Worm (Caenorhabditis elegans) whole organism, midembryonic: ENCODE results near the gene T22B7.7.

ENCODE experiments used
- T22C8.4 ChIP-seq: fragments of 200-800 bp; sonication (Bioruptor generic); IDR thresholded peaks from 2 replicates; pipeline ENCODE4 v1.3.6; 2022; ENCODE audit warnings: missing genetic modification characterization, missing compliant biosample characterization
- cog-1 ChIP-seq: sonication (generic microtip); optimal IDR thresholded peaks from 2 replicates; lab custom pipeline; 2016; ENCODE audit warnings: missing genetic modification characterization, missing compliant biosample characterization
- flt-1 ChIP-seq: fragments of 200-800 bp; sonication (Bioruptor generic); IDR thresholded peaks from 2 replicates; pipeline ENCODE4 v1.3.6; 2022; ENCODE audit warnings: missing genetic modification characterization, missing compliant biosample characterization
- klf-2 ChIP-seq: fragments of 200-800 bp; sonication (Bioruptor generic); conservative IDR thresholded peaks from 2 replicates; pipeline ENCODE4 v1.3.6; 2022; ENCODE audit warnings: missing genetic modification reagents, missing genetic modification characterization, missing compliant biosample characterization
- med-1 ChIP-seq: sonication (generic microtip); optimal IDR thresholded peaks from 2 replicates; lab custom pipeline; 2017; ENCODE audit warnings: missing genetic modification characterization, mild to moderate bottlenecking, missing compliant biosample characterization, antibody characterized with exemption, missing genetic modification reagents; ENCODE audit not compliant: insufficient read depth
- ref-1 ChIP-seq: fragments of 200-800 bp; sonication (Bioruptor generic); conservative IDR thresholded peaks from 2 replicates; pipeline ENCODE4 v1.3.6; 2022; ENCODE audit warnings: missing genetic modification reagents, missing genetic modification characterization, missing compliant biosample characterization
- tab-1 ChIP-seq: fragments of 200-800 bp; sonication (Bioruptor generic); IDR thresholded peaks from 2 replicates; pipeline ENCODE4 v1.3.6; 2022; ENCODE audit warnings: missing genetic modification characterization, missing compliant biosample characterization
- ztf-23 ChIP-seq: fragments of 200-800 bp; sonication (Bioruptor generic); IDR thresholded peaks from 2 replicates; pipeline ENCODE4 v1.3.6; 2022; ENCODE audit warnings: missing genetic modification reagents, missing genetic modification characterization, missing compliant biosample characterization
- ztf-29 ChIP-seq: fragments of 200-800 bp; sonication (Bioruptor generic); IDR thresholded peaks from 2 replicates; pipeline ENCODE4 v1.3.6; 2022; ENCODE audit warnings: missing genetic modification reagents, missing genetic modification characterization, missing compliant biosample characterization

T22B7.7 gene

DNA sequence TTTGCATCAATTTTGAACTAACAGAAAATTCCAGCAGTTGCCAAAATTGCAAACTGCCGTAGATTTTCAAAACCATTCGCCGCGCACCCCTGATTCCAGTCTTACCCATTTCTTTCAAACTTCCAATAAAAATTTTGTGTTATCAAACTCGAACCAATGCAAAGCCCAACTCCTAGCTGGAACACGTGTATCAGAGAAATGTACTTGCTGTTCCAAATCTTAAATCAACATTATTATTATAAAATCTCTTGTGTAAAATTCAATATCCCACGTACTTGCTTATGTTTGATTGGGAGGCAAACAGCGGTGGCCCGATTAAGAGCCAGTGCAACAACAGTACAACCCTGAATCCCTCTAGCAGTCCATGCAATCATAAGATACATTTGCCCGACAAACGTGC lies 9.8 kb downstream of the T22B7.7 start:
- TF ChIP-seq med-1 (GFP tag; lab: Kevin White, UChicago) (no peak), tab-1 (GFP tag; lab: Robert Waterston, UW) (no peak), ztf-29 (no peak), flt-1 (GFP tag; lab: Robert Waterston, UW) (no peak), klf-2 (GFP tag; lab: Robert Waterston, UW) (no peak), ztf-23 (GFP tag; lab: Robert Waterston, UW) (no peak), ref-1 (no peak), cog-1 (no peak), T22C8.4 (no peak)

DNA sequence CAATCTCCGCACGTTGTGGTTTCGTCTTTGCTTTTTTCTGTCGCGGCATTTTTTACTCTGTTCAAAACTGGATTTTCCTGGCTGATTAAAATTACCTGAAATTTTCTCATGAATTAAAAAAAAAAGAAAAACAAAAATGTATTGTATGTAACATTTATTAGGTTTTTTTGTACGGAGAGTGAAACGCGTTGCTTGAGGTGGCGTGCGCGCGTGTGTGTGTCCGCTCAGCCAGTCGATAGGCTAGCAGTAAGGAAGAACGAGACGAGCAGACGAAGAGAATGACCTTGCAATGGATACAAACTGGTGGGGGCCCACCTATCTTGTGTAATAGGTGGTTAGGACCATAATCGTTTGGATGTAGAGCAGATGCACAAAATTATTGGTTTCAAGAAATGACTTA lies 12.6 kb downstream of the T22B7.7 start, which contains the start of gene T22B7.4:
TSS of gene T22B7.4 (minus strand) at position 101 of the 400 bp plus-strand sequence.
- TF ChIP-seq flt-1 (GFP tag; lab: Robert Waterston, UW), result no peak
- TF ChIP-seq T22C8.4, result no peak
- TF ChIP-seq med-1 (GFP tag; lab: Kevin White, UChicago), result no peak
- no peak for TF ChIP-seq cog-1
- no peak for TF ChIP-seq tab-1 (GFP tag; lab: Robert Waterston, UW)
- TF ChIP-seq ref-1, result no peak
- no peak for TF ChIP-seq ztf-29
- TF ChIP-seq klf-2 (GFP tag; lab: Robert Waterston, UW), result no peak
- TF ChIP-seq ztf-23 (GFP tag; lab: Robert Waterston, UW), result no peak

DNA sequence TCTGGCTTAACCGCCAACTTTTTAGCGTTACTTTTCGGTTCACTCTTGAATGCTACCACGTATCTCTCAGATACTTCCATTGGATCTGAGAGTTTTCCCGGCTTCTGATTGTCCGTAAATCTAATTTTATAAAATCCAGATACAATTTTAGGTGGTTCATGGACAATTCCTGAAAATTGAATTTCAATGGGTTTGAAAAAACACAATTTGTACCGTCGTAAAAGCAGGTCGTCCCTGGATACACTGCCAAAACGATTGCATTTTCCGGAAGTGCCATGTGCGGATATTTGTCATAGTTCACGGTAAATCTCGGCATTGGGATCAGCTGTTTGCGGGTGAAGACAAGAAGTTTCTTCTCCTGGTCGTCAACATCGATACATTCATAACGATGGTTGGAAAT lies 14.3 kb downstream of the T22B7.7 start:
- TF ChIP-seq ztf-23 (GFP tag; lab: Robert Waterston, UW), result no peak
- no peak for TF ChIP-seq ref-1
- TF ChIP-seq tab-1 (GFP tag; lab: Robert Waterston, UW), result no peak
- no peak for TF ChIP-seq med-1 (GFP tag; lab: Kevin White, UChicago)
- TF ChIP-seq flt-1 (GFP tag; lab: Robert Waterston, UW), result no peak
- no peak for TF ChIP-seq cog-1
- no peak for TF ChIP-seq ztf-29
- TF ChIP-seq T22C8.4, result no peak
- no peak for TF ChIP-seq klf-2 (GFP tag; lab: Robert Waterston, UW)

DNA sequence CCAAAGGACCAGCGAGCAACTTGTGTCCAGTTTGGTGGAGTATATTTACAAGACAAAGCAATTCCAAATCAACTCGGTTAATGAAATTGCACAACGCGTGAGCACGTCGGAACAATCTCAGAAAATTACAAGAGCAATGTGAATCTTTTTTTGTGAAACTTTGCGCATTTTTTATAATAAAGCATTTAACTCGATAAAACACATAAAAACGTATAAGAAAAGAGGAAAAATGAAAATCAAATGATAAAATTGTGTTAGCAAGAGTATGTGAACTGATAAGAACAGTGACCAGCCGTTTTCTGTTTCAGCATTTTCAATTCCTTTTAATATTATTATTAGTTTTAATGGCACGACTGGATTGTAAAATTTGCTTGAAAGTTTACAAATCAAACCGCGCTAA lies 22.2 kb downstream of the T22B7.7 start, which contains the start of gene T22B7.8:
TSS of gene T22B7.8 (plus strand) at position 301 of the 400 bp plus-strand sequence.
- TF ChIP-seq med-1 (GFP tag; lab: Kevin White, UChicago) (no peak), T22C8.4 (no peak), cog-1 (no peak), tab-1 (GFP tag; lab: Robert Waterston, UW) (no peak), ref-1 (no peak)

DNA sequence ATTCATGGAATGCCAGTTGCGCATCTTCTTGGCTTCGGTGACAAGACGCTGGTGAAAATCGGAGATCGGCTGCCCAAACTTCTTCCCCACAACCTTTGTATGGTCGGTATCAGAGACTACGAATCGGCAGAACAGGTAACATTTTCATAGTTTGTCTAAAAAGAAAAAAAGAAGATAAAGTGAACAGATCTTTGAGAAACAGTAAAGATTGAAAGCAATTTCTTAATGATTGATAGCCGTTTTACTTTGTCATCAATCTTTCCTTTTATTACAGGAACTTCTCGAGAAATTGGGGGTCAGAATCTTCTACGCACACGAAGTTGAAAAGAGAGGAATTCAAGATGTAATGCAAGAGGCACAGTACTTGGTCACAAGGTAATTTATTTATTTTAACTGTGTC lies 22.9 kb downstream of the T22B7.7 start:
- TF ChIP-seq tab-1 (GFP tag; lab: Robert Waterston, UW) (no peak), cog-1 (no peak), flt-1 (GFP tag; lab: Robert Waterston, UW) (no peak), klf-2 (GFP tag; lab: Robert Waterston, UW) (no peak), ztf-29 (no peak), ref-1 (no peak), med-1 (GFP tag; lab: Kevin White, UChicago) (no peak), ztf-23 (GFP tag; lab: Robert Waterston, UW) (no peak), T22C8.4 (no peak)

DNA sequence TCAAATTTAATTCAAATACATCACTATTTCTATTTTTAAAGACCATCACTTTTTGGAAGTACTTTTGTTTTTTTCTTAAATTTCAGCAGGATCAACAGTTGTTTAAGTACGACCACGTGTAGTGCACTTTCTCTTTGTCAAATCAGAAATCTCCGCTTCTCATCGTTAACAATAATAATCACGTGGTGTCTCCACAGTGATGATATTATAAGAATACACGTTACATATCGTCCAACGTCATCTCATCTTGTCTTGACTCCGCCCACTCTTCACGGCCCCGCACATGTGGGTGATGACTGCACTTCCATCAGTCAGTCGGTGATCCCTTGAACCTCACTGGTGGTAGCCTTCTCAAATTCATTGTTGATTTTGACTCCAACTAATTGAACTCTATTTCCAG lies 23.9 kb downstream of the T22B7.7 start, which contains the start of gene argn-1:
TSS of gene argn-1 (plus strand) at position 83 of the 400 bp plus-strand sequence.
- TF ChIP-seq ref-1, result no peak
- no peak for TF ChIP-seq med-1 (GFP tag; lab: Kevin White, UChicago)
- TF ChIP-seq cog-1, result no peak
- no peak for TF ChIP-seq ztf-29
- no peak for TF ChIP-seq flt-1 (GFP tag; lab: Robert Waterston, UW)
- no peak for TF ChIP-seq T22C8.4
- TF ChIP-seq tab-1 (GFP tag; lab: Robert Waterston, UW), result no peak
- no peak for TF ChIP-seq ztf-23 (GFP tag; lab: Robert Waterston, UW)
- no peak for TF ChIP-seq klf-2 (GFP tag; lab: Robert Waterston, UW)

DNA sequence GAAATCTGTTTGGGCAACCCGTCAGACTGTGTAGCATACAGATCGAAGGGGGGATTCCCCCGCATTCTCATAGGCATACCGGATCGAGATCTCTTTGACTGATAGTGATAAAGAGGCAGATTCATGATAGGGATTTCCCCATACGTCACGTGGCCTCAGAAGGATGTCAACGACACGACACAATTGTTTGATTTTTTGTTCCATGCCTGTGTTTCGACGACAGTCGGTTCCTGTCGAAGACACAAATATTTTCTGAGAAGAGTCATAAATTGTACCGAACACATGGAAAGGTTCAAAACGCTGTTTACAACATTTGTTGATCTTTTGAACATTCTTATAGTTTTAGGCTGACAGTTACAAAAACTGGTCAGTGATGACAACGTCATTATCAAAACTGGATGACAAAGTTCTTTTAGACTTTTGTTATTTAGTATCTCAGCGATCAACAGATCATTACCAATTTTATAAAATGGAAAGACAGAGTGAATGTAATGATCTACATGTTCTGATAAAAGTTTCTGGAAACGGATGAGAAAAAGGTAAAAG lies 25.4 kb downstream of the T22B7.7 start:
- TF ChIP-seq cog-1, result no peak
- no peak for TF ChIP-seq med-1 (GFP tag; lab: Kevin White, UChicago)
- TF ChIP-seq ztf-29, result no peak
- no peak for TF ChIP-seq ref-1
- no peak for TF ChIP-seq ztf-23 (GFP tag; lab: Robert Waterston, UW)
- no peak for TF ChIP-seq tab-1 (GFP tag; lab: Robert Waterston, UW)
- TF ChIP-seq T22C8.4, result no peak
- TF ChIP-seq klf-2 (GFP tag; lab: Robert Waterston, UW), result no peak
- TF ChIP-seq flt-1 (GFP tag; lab: Robert Waterston, UW), result no peak

DNA sequence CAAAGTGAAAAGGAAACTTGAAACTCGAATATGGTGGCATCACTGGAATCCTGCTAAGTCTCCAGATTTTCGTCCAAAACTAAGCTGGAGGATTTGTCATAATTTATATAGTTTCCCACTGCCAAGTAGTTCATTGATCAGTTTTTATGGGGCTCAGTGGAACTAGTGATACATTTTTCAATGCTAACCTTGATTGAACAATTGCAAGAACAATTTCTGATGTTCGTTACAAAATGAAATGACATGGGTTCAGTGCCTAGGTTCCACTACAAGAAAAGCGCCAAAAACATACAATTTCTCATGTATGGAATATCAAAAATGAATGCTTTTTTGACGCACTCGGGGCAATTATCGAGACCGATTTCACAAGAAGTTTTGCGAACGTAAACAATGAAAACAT lies 32.1 kb downstream of the T22B7.7 start:
- TF ChIP-seq ztf-29 (no peak), tab-1 (GFP tag; lab: Robert Waterston, UW) (no peak), med-1 (GFP tag; lab: Kevin White, UChicago) (no peak), ztf-23 (GFP tag; lab: Robert Waterston, UW) (no peak)

DNA sequence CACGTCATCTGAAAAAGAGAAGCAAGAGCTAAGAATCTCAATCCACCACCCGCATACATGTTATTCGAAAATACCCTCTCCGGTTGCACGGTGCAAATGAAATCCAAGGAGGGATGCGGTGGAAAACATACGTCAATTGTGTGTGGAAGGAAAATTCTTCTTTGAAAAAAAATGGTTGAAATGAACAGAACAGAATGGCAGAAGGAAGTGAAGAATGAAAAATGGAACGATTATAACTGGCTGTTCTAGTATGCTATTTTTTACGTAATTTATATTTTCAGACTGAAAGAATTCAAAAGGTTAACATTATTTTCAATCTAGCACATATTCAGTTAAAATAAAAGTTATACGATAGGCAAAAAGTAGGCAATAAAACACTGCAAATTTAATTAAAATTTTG lies 37.9 kb downstream of the T22B7.7 start:
- TF ChIP-seq klf-2 (GFP tag; lab: Robert Waterston, UW) (no peak), ztf-23 (GFP tag; lab: Robert Waterston, UW) (no peak), flt-1 (GFP tag; lab: Robert Waterston, UW) (no peak)

DNA sequence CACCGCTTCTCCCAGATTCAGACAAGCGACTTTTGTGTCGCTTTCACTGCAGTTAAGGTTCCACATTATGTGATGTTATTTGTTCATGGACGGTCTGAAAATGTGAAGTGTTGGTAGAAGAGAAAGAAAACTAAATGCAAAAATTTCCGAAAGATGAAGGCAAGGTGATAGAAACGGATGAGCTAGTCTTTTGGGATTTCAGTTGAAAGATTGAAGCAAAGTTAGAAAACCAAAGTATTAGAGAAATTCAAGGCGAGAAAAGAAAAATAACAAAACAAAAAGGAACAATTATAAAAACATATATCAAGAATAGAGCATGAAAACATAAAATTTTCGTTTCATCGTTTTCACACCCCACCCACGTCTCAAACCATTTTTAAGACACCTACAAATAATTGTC lies 42.7 kb downstream of the T22B7.7 start, which contains the start of gene octr-1:
TSS of gene octr-1 (minus strand) at position 101 of the 400 bp plus-strand sequence.
- TF ChIP-seq tab-1 (GFP tag; lab: Robert Waterston, UW), result no peak
- TF ChIP-seq ref-1, result no peak

DNA sequence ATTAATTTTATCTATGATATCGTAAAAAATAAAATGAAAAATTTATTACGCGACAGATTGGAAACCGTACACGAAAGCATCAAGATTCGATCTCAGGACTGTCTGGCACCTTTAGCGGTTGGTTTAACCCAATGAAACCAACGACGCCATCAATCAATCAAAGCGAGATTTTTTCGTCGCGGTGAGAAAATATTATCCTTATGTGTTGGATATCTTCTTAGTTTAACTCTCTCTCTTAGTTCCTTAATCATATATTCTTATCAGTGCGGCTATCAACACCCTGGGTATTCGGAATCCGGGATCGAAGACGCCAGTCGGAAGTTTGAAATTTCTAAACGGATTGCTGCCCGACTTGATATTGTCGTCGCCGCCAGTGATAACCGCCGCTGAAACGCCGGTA lies 48.8 kb downstream of the T22B7.7 start:
- TF ChIP-seq klf-2 (GFP tag; lab: Robert Waterston, UW), result no peak
